Fruit fly (Drosophila melanogaster) whole organism, embryonic: Measurements from ENCODE around the gene CG6055.
A peak's percentile ranks its signal among the peaks of the same experiment; 100 is the strongest.

ENCODE experiments used
- Bdp1 ChIP-seq: fragments of 200-800 bp; sonication (Bioruptor generic); optimal IDR thresholded peaks from 3 replicates; lab custom pipeline; 2016; ENCODE audit warnings: missing biosample characterization, missing genetic modification characterization
- C15 ChIP-seq: fragments of 200-800 bp; sonication (Bioruptor generic); IDR thresholded peaks from 3 replicates; pipeline ENCODE4 v1.3.6; 2022; ENCODE audit warnings: missing biosample characterization, missing genetic modification characterization
- CG10147 ChIP-seq: fragments of 200-800 bp; sonication (Bioruptor generic); optimal IDR thresholded peaks from 2 replicates; lab custom pipeline; 2019; ENCODE audit warnings: missing biosample characterization, mild to moderate bottlenecking, missing genetic modification characterization, moderate library complexity
- CG10209 ChIP-seq: fragments of 200-800 bp; sonication (Bioruptor generic); optimal IDR thresholded peaks from 3 replicates; lab custom pipeline; 2017; ENCODE audit warnings: missing biosample characterization, mild to moderate bottlenecking, missing genetic modification characterization, missing genetic modification reagents
- CG1024 ChIP-seq: fragments of 200-800 bp; sonication (Bioruptor generic); IDR thresholded peaks from 2 replicates; pipeline ENCODE4 v1.3.6; 2022; ENCODE audit warnings: missing biosample characterization, missing genetic modification characterization
- CG10431 ChIP-seq: fragments of 200-800 bp; sonication (Bioruptor generic); optimal IDR thresholded peaks from 3 replicates; lab custom pipeline; 2018; ENCODE audit warnings: missing biosample characterization, mild to moderate bottlenecking, missing genetic modification characterization
- CG10979 ChIP-seq: fragments of 200-800 bp; sonication (Bioruptor generic); optimal IDR thresholded peaks from 2 replicates; lab custom pipeline; 2018; ENCODE audit warnings: missing biosample characterization, mild to moderate bottlenecking, missing genetic modification characterization, moderate library complexity
- CG11093 ChIP-seq: fragments of 200-800 bp; sonication (Bioruptor generic); IDR thresholded peaks from 3 replicates; pipeline ENCODE4 v1.3.6; 2022; ENCODE audit warnings: missing biosample characterization, missing genetic modification characterization
- CG11695 ChIP-seq: fragments of 200-800 bp; sonication (Bioruptor generic); IDR thresholded peaks from 3 replicates; pipeline ENCODE4 v1.3.6; 2022; ENCODE audit warnings: missing biosample characterization, missing genetic modification characterization
- CG13123 ChIP-seq: fragments of 200-800 bp; sonication (Bioruptor generic); optimal IDR thresholded peaks from 2 replicates; lab custom pipeline; 2016; ENCODE audit warnings: missing biosample characterization, missing genetic modification characterization
- CG13287 ChIP-seq: fragments of 200-800 bp; sonication (Bioruptor generic); IDR thresholded peaks from 2 replicates; pipeline ENCODE4 v1.3.6; 2022; ENCODE audit warnings: missing biosample characterization, missing genetic modification characterization; ENCODE audit not compliant: partially characterized antibody
- CG13424 ChIP-seq: fragments of 200-800 bp; sonication (Bioruptor generic); optimal IDR thresholded peaks from 2 replicates; lab custom pipeline; 2019; ENCODE audit warnings: missing biosample characterization, mild to moderate bottlenecking, missing genetic modification characterization, moderate library complexity
- CG14710 ChIP-seq: fragments of 200-800 bp; sonication (Bioruptor generic); optimal IDR thresholded peaks from 3 replicates; lab custom pipeline; 2019; ENCODE audit warnings: missing biosample characterization, mild to moderate bottlenecking, missing genetic modification characterization, moderate library complexity
- CG17802 ChIP-seq: fragments of 200-800 bp; sonication (Bioruptor generic); optimal IDR thresholded peaks from 2 replicates; lab custom pipeline; 2018; ENCODE audit warnings: missing biosample characterization, mild to moderate bottlenecking, missing genetic modification characterization, moderate library complexity
- CG2120 ChIP-seq: fragments of 200-800 bp; sonication (Bioruptor generic); optimal IDR thresholded peaks from 3 replicates; lab custom pipeline; 2016; ENCODE audit warnings: missing biosample characterization, missing genetic modification characterization
- CG2129 ChIP-seq: fragments of 200-800 bp; sonication (Bioruptor generic); IDR thresholded peaks from 2 replicates; pipeline ENCODE4 v1.3.6; 2022; ENCODE audit warnings: missing biosample characterization, missing genetic modification characterization; ENCODE audit not compliant: partially characterized antibody
- CG30403 ChIP-seq: fragments of 200-800 bp; sonication (Bioruptor generic); optimal IDR thresholded peaks from 3 replicates; lab custom pipeline; 2016; ENCODE audit warnings: missing biosample characterization, missing genetic modification characterization
- CG3163 ChIP-seq: fragments of 200-800 bp; sonication (Bioruptor generic); optimal IDR thresholded peaks from 3 replicates; lab custom pipeline; 2016; ENCODE audit warnings: missing biosample characterization, missing genetic modification characterization
- CG3281 ChIP-seq: fragments of 200-800 bp; sonication (Bioruptor generic); optimal IDR thresholded peaks from 3 replicates; lab custom pipeline; 2017; ENCODE audit warnings: missing biosample characterization, mild to moderate bottlenecking, missing genetic modification characterization
- CG34224 ChIP-seq: fragments of 200-800 bp; sonication (Bioruptor generic); IDR thresholded peaks from 3 replicates; pipeline ENCODE4 v1.3.6; 2022; ENCODE audit warnings: missing biosample characterization, missing genetic modification characterization; ENCODE audit not compliant: partially characterized antibody
- CG34422 ChIP-seq: fragments of 200-800 bp; sonication (Bioruptor generic); IDR thresholded peaks from 3 replicates; pipeline ENCODE4 v1.3.6; 2022; ENCODE audit warnings: missing biosample characterization, missing genetic modification characterization
- CG4282 ChIP-seq: fragments of 200-800 bp; sonication (Bioruptor generic); optimal IDR thresholded peaks from 2 replicates; lab custom pipeline; 2016; ENCODE audit warnings: missing biosample characterization, missing genetic modification characterization
- CG43689 ChIP-seq: fragments of 200-800 bp; sonication (Bioruptor generic); IDR thresholded peaks from 2 replicates; pipeline ENCODE4 v1.3.6; 2022; ENCODE audit warnings: missing biosample characterization, missing genetic modification characterization
- CG6791 ChIP-seq: fragments of 200-800 bp; sonication (Bioruptor generic); IDR thresholded peaks from 3 replicates; pipeline ENCODE4 v1.3.6; 2022; ENCODE audit warnings: missing biosample characterization, missing genetic modification characterization; ENCODE audit not compliant: partially characterized antibody
- GATAe ChIP-seq: fragments of 200-800 bp; sonication (Bioruptor generic); conservative IDR thresholded peaks from 2 replicates; pipeline ENCODE4 v1.3.6; 2022; ENCODE audit warnings: missing biosample characterization, missing genetic modification characterization
- Gug ChIP-seq: fragments of 200-800 bp; sonication (Bioruptor generic); IDR thresholded peaks from 4 replicates; pipeline ENCODE4 v1.3.6; 2022; ENCODE audit warnings: missing biosample characterization, missing genetic modification characterization
- Lhr ChIP-seq: fragments of 200-800 bp; sonication (Bioruptor generic); optimal IDR thresholded peaks from 3 replicates; lab custom pipeline; 2017; ENCODE audit warnings: mild to moderate bottlenecking, missing biosample characterization, missing genetic modification reagents, missing genetic modification characterization
- Mrtf ChIP-seq: fragments of 200-800 bp; sonication (Bioruptor generic); IDR thresholded peaks from 3 replicates; pipeline ENCODE4 v1.3.6; 2022; ENCODE audit warnings: missing biosample characterization, missing genetic modification characterization
- Nf-YB ChIP-seq: fragments of 200-800 bp; sonication (Bioruptor generic); optimal IDR thresholded peaks from 3 replicates; lab custom pipeline; 2019; ENCODE audit warnings: missing biosample characterization, mild to moderate bottlenecking, missing genetic modification characterization, moderate library complexity
- Rfx ChIP-seq: fragments of 200-800 bp; sonication (Bioruptor generic); IDR thresholded peaks from 2 replicates; pipeline ENCODE4 v1.3.6; 2022; ENCODE audit warnings: missing biosample characterization, missing genetic modification characterization
- Scr ChIP-seq: fragments of 200-800 bp; sonication (Bioruptor generic); IDR thresholded peaks from 2 replicates; pipeline ENCODE4 v1.3.6; 2022; ENCODE audit warnings: missing biosample characterization, missing genetic modification characterization; ENCODE audit not compliant: partially characterized antibody
- Tbp ChIP-seq: fragments of >200 bp; optimal IDR thresholded peaks from 2 replicates; lab custom pipeline; 2018; ENCODE audit warnings: missing biosample characterization, missing genetic modification characterization
- al ChIP-seq: fragments of 200-800 bp; sonication (Bioruptor generic); IDR thresholded peaks from 2 replicates; pipeline ENCODE4 v1.3.6; 2022; ENCODE audit warnings: missing biosample characterization, missing genetic modification characterization
- ase ChIP-seq: fragments of 200-800 bp; sonication (Bioruptor generic); IDR thresholded peaks from 3 replicates; pipeline ENCODE4 v1.3.6; 2022; ENCODE audit warnings: missing biosample characterization, missing genetic modification characterization
- ci ChIP-seq: fragments of 200-800 bp; sonication (Bioruptor generic); IDR thresholded peaks from 3 replicates; pipeline ENCODE4 v1.3.6; 2022; ENCODE audit warnings: missing biosample characterization, missing genetic modification characterization
- fd3F ChIP-seq: fragments of 200-800 bp; sonication (Bioruptor generic); optimal IDR thresholded peaks from 2 replicates; lab custom pipeline; 2018; ENCODE audit warnings: missing biosample characterization, mild to moderate bottlenecking, missing genetic modification characterization, moderate library complexity
- gcm2 ChIP-seq: fragments of 200-800 bp; sonication (Bioruptor generic); optimal IDR thresholded peaks from 2 replicates; lab custom pipeline; 2016; ENCODE audit warnings: missing biosample characterization, missing genetic modification characterization
- her ChIP-seq: fragments of 200-800 bp; sonication (Bioruptor generic); optimal IDR thresholded peaks from 2 replicates; lab custom pipeline; 2016; ENCODE audit warnings: missing biosample characterization, missing genetic modification characterization
- knrl ChIP-seq: fragments of 200-800 bp; sonication (Bioruptor generic); IDR thresholded peaks from 3 replicates; pipeline ENCODE4 v1.3.6; 2022; ENCODE audit warnings: missing biosample characterization, missing genetic modification characterization; ENCODE audit not compliant: partially characterized antibody
- lmd ChIP-seq: fragments of 200-800 bp; sonication (Bioruptor generic); IDR thresholded peaks from 2 replicates; pipeline ENCODE4 v1.3.6; 2022; ENCODE audit warnings: missing biosample characterization, missing genetic modification characterization
- org-1 ChIP-seq: fragments of 200-800 bp; sonication (Bioruptor generic); optimal IDR thresholded peaks from 2 replicates; lab custom pipeline; 2017; ENCODE audit warnings: missing biosample characterization, missing genetic modification characterization
- otp ChIP-seq: fragments of 200-800 bp; sonication (Bioruptor generic); IDR thresholded peaks from 3 replicates; pipeline ENCODE4, ENCODE4 v1.3.6; 2022; ENCODE audit warnings: missing biosample characterization, missing genetic modification characterization
- pnt ChIP-seq: fragments of 200-800 bp; sonication (Bioruptor generic); optimal IDR thresholded peaks from 3 replicates; lab custom pipeline; 2016; ENCODE audit warnings: missing biosample characterization, missing genetic modification characterization
- sens-2 ChIP-seq: fragments of 200-800 bp; sonication (Bioruptor generic); IDR thresholded peaks from 2 replicates; pipeline ENCODE4 v1.3.6; 2022; ENCODE audit warnings: missing biosample characterization, missing genetic modification characterization
- sima ChIP-seq: fragments of 200-800 bp; sonication (Bioruptor generic); optimal IDR thresholded peaks from 2 replicates; lab custom pipeline; 2016; ENCODE audit warnings: missing biosample characterization, missing genetic modification characterization
- slou ChIP-seq: fragments of 200-800 bp; sonication (Bioruptor generic); optimal IDR thresholded peaks from 3 replicates; lab custom pipeline; 2016; ENCODE audit warnings: missing biosample characterization, missing genetic modification characterization
- sr ChIP-seq: fragments of 200-800 bp; sonication (Bioruptor generic); IDR thresholded peaks from 3 replicates; pipeline ENCODE4 v1.3.6; 2022; ENCODE audit warnings: missing biosample characterization, missing genetic modification characterization
- tap ChIP-seq: fragments of 200-800 bp; optimal IDR thresholded peaks from 3 replicates; lab custom pipeline; 2019; ENCODE audit warnings: missing biosample characterization, mild to moderate bottlenecking, missing genetic modification characterization, moderate library complexity
- tin ChIP-seq: fragments of 200-800 bp; sonication (Bioruptor generic); optimal IDR thresholded peaks from 3 replicates; lab custom pipeline; 2016; ENCODE audit warnings: missing biosample characterization, missing genetic modification characterization
- tio ChIP-seq: fragments of 200-800 bp; sonication (Bioruptor generic); optimal IDR thresholded peaks from 2 replicates; lab custom pipeline; 2017; ENCODE audit warnings: missing biosample characterization, missing genetic modification characterization, inconsistent platforms
- ttk ChIP-seq: fragments of 200-800 bp; sonication (Bioruptor generic); IDR thresholded peaks from 2 replicates; pipeline ENCODE4 v2.1.2; 2022; ENCODE audit warnings: missing biosample characterization, missing genetic modification characterization
- zen ChIP-seq: fragments of 200-800 bp; sonication (Bioruptor generic); optimal IDR thresholded peaks from 3 replicates; lab custom pipeline; 2018; ENCODE audit warnings: missing biosample characterization, mild to moderate bottlenecking, missing genetic modification characterization, moderate library complexity

Gene CG6055

dm6 chr2L:7452093-7452492, 14.2 kb upstream of the CG6055 start (continued):
- TF ChIP-seq GATAe (GFP tag; lab: Robert Waterston, UW) (no peak), fd3F (GFP tag; lab: Kevin White, UChicago) (no peak), ttk (GFP tag; lab: Robert Waterston, UW) (no peak), CG14710 (no peak), CG10431 (GFP tag; lab: Kevin White, UChicago) (no peak), her (GFP tag; lab: Kevin White, UChicago) (no peak), tap (tag; lab: Kevin White, UChicago) (no peak), Lhr (GFP tag; lab: Kevin White, UChicago) (peak; percentile 9), ci (GFP tag; lab: Robert Waterston, UW) (no peak), CG6791 (peak; percentile 73), Bdp1 (GFP tag; lab: Kevin White, UChicago) (no peak), Scr (GFP tag; lab: Robert Waterston, UW) (no peak), CG13424 (tag; lab: Kevin White, UChicago) (no peak), sens-2 (GFP tag; lab: Robert Waterston, UW) (no peak), CG3281 (no peak), CG17802 (tag; lab: Kevin White, UChicago) (no peak), CG1024 (GFP tag; lab: Robert Waterston, UW) (no peak), otp (GFP tag; lab: Robert Waterston, UW) (0 out of 3 replicates have a peak, but pooled peaks have one; percentile 36), org-1 (no peak), gcm2 (no peak), CG2129 (GFP tag; lab: Robert Waterston, UW) (no peak), pnt (no peak), lmd (GFP tag; lab: Robert Waterston, UW) (no peak), CG10979 (tag; lab: Kevin White, UChicago) (no peak), tin (GFP tag; lab: Kevin White, UChicago) (no peak), Tbp (GFP tag; lab: Kevin White, UChicago) (no peak), CG34224 (GFP tag; lab: Robert Waterston, UW) (no peak), tio (GFP tag; lab: Kevin White, UChicago) (no peak), CG10209 (GFP tag; lab: Kevin White, UChicago) (no peak), CG4282 (GFP tag; lab: Kevin White, UChicago) (no peak), sima (GFP tag; lab: Kevin White, UChicago) (no peak), zen (tag; lab: Kevin White, UChicago) (no peak), CG30403 (no peak), CG43689 (no peak), CG13123 (GFP tag; lab: Kevin White, UChicago) (no peak), Mrtf (GFP tag; lab: Robert Waterston, UW) (no peak), CG3163 (GFP tag; lab: Kevin White, UChicago) (no peak), slou (no peak), knrl (GFP tag; lab: Robert Waterston, UW) (peak; percentile 37; the same call in 2 of the 3 replicates), Gug (no peak; the same call in 3 of the 4 replicates), Nf-YB (no peak), CG13287 (GFP tag; lab: Robert Waterston, UW) (peak; percentile 55; the same call in 1 of the 2 replicates), CG34422 (GFP tag; lab: Robert Waterston, UW) (0 out of 3 replicates have a peak, but pooled peaks have one; percentile 35), CG10147 (GFP tag; lab: Kevin White, UChicago) (no peak), al (no peak), ase (peak; percentile 38; the same call in 1 of the 3 replicates), CG2120 (GFP tag; lab: Kevin White, UChicago) (no peak), CG11695 (GFP tag; lab: Robert Waterston, UW) (no peak), C15 (GFP tag; lab: Robert Waterston, UW) (no peak), sr (GFP tag; lab: Robert Waterston, UW) (no peak), Rfx (GFP tag; lab: Robert Waterston, UW) (peak; percentile 29; the same call in 1 of the 2 replicates), CG11093 (GFP tag; lab: Robert Waterston, UW) (no peak)
